Worm (Caenorhabditis elegans): ENCODE results near the gene tth-1.

- TF ChIP-seq ceh-13 (GFP tag; optimal IDR thresholded peaks at IDR 0.05) (no peak), aly-1 (tag; optimal IDR thresholded peaks at IDR 0.05) (no peak), F13C5.2 (tag; optimal IDR thresholded peaks at IDR 0.05) (no peak), ama-1 (optimal IDR thresholded peaks at IDR 0.05) (no peak), tbx-11 (GFP tag; IDR thresholded peaks at IDR 0.05) (no peak), tra-4 (tag; optimal IDR thresholded peaks at IDR 0.05) (no peak), ets-7 (tag; optimal IDR thresholded peaks at IDR 0.05) (no peak), flt-1 (GFP tag; IDR thresholded peaks at IDR 0.05) (no peak), hnd-1 (tag; optimal IDR thresholded peaks at IDR 0.05) (no peak), ceh-36 (tag; optimal IDR thresholded peaks at IDR 0.05) (no peak), scrt-1 (GFP tag; IDR thresholded peaks at IDR 0.05) (no peak)
These were observed 37.4 kb upstream of the tth-1 start for ce11 chrX:8460958-8461357.
